Worm (Caenorhabditis elegans): Measurements from ENCODE around the gene fbxb-44.

ce11 chrII:1529057-1529456 lies 9.6 kb upstream of the fbxb-44 start, which contains the start of gene Y51H7BR.4:
- TF ChIP-seq gmeb-1 (tag; optimal IDR thresholded peaks at IDR 0.05): no peak
- TF ChIP-seq unc-62 (GFP tag; optimal IDR thresholded peaks at IDR 0.05): no peak
- TF ChIP-seq ztf-1 (GFP tag; conservative IDR thresholded peaks at IDR 0.05): no peak
- TF ChIP-seq skn-1 (tag; optimal IDR thresholded peaks at IDR 0.05): no peak
- no peak for TF ChIP-seq ama-1 (optimal IDR thresholded peaks at IDR 0.05)
- no peak for TF ChIP-seq lin-13 (GFP tag; optimal IDR thresholded peaks at IDR 0.05)
- no peak for TF ChIP-seq nhr-21 (tag; optimal IDR thresholded peaks at IDR 0.05)
- TF ChIP-seq snpc-4 (tag; optimal IDR thresholded peaks at IDR 0.05): no peak
